Fruit fly (Drosophila melanogaster) whole organism, embryonic: ENCODE results near the gene Cp7Fa.
A peak's percentile ranks its signal among the peaks of the same experiment; 100 is the strongest.

ENCODE experiments used
- Bteb2 ChIP-seq: fragments of 200-800 bp; sonication (Bioruptor generic); optimal IDR thresholded peaks from 2 replicates; lab custom pipeline; 2016; ENCODE audit warnings: missing biosample characterization, missing genetic modification characterization
- CG10147 ChIP-seq: fragments of 200-800 bp; sonication (Bioruptor generic); optimal IDR thresholded peaks from 2 replicates; lab custom pipeline; 2019; ENCODE audit warnings: missing biosample characterization, mild to moderate bottlenecking, missing genetic modification characterization, moderate library complexity
- CG1024 ChIP-seq: fragments of 200-800 bp; sonication (Bioruptor generic); IDR thresholded peaks from 2 replicates; pipeline ENCODE4 v1.3.6; 2022; ENCODE audit warnings: missing biosample characterization, missing genetic modification characterization
- CG10462 ChIP-seq: fragments of 200-800 bp; sonication (Bioruptor generic); optimal IDR thresholded peaks from 2 replicates; lab custom pipeline; 2016; ENCODE audit warnings: missing biosample characterization, missing genetic modification characterization
- CG10543 ChIP-seq: fragments of 200-800 bp; sonication (Bioruptor generic); optimal IDR thresholded peaks from 3 replicates; lab custom pipeline; 2017; ENCODE audit warnings: missing biosample characterization, mild to moderate bottlenecking, missing genetic modification characterization, moderate library complexity
- CG11504 ChIP-seq: fragments of 200-800 bp; sonication (Bioruptor generic); optimal IDR thresholded peaks from 3 replicates; lab custom pipeline; 2019; ENCODE audit warnings: missing biosample characterization, mild to moderate bottlenecking, missing genetic modification characterization, moderate library complexity
- CG11696 ChIP-seq: fragments of 200-800 bp; sonication (Bioruptor generic); IDR thresholded peaks from 2 replicates; pipeline ENCODE4 v1.3.6; 2022; ENCODE audit warnings: missing biosample characterization, missing genetic modification characterization
- CG14441 ChIP-seq: fragments of 200-800 bp; sonication (Bioruptor generic); IDR thresholded peaks from 2 replicates; pipeline ENCODE4 v1.3.6; 2022; ENCODE audit warnings: missing biosample characterization, missing genetic modification characterization
- CG15479 ChIP-seq: fragments of 200-800 bp; sonication (Bioruptor generic); optimal IDR thresholded peaks from 3 replicates; lab custom pipeline; 2019; ENCODE audit warnings: missing biosample characterization, mild to moderate bottlenecking, missing genetic modification characterization, moderate library complexity
- CG1602 ChIP-seq: fragments of 200-800 bp; sonication (Bioruptor generic); optimal IDR thresholded peaks from 3 replicates; lab custom pipeline; 2016; ENCODE audit warnings: missing biosample characterization, missing genetic modification characterization
- CG16863 ChIP-seq: fragments of 200-800 bp; sonication (Bioruptor generic); optimal IDR thresholded peaks from 3 replicates; lab custom pipeline; 2016; ENCODE audit warnings: missing biosample characterization, missing genetic modification characterization
- CG31365 ChIP-seq: fragments of 200-800 bp; sonication (Bioruptor generic); optimal IDR thresholded peaks from 2 replicates; lab custom pipeline; 2018; ENCODE audit warnings: missing biosample characterization, mild to moderate bottlenecking, missing genetic modification characterization
- CG31441 ChIP-seq: fragments of 200-800 bp; sonication (Bioruptor generic); IDR thresholded peaks from 2 replicates; pipeline ENCODE4 v1.3.6; 2022; ENCODE audit warnings: missing biosample characterization, missing genetic modification characterization
- CG32532 ChIP-seq: fragments of 200-800 bp; sonication (Bioruptor generic); IDR thresholded peaks from 2 replicates; pipeline ENCODE4 v1.3.6; 2022; ENCODE audit warnings: missing biosample characterization, missing genetic modification characterization
- CG32772 ChIP-seq: fragments of 200-800 bp; sonication (Bioruptor generic); IDR thresholded peaks from 2 replicates; pipeline ENCODE4 v1.3.6; 2022; ENCODE audit warnings: missing biosample characterization, missing genetic modification characterization
- CG3281 ChIP-seq: fragments of 200-800 bp; sonication (Bioruptor generic); optimal IDR thresholded peaks from 3 replicates; lab custom pipeline; 2017; ENCODE audit warnings: missing biosample characterization, mild to moderate bottlenecking, missing genetic modification characterization
- CG3995 ChIP-seq: fragments of 200-800 bp; sonication (Bioruptor generic); optimal IDR thresholded peaks from 3 replicates; lab custom pipeline; 2016; ENCODE audit warnings: missing biosample characterization, missing genetic modification characterization
- CG4617 ChIP-seq: fragments of 200-800 bp; sonication (Bioruptor generic); optimal IDR thresholded peaks from 3 replicates; lab custom pipeline; 2016; ENCODE audit warnings: missing biosample characterization, missing genetic modification characterization, borderline replicate concordance
- CG5245 ChIP-seq: fragments of 200-800 bp; sonication (Bioruptor generic); optimal IDR thresholded peaks from 3 replicates; lab custom pipeline; 2016; ENCODE audit warnings: missing biosample characterization, missing genetic modification characterization
- CG6683 ChIP-seq: fragments of 200-800 bp; sonication (Bioruptor generic); optimal IDR thresholded peaks from 2 replicates; lab custom pipeline; 2017; ENCODE audit warnings: missing biosample characterization, mild to moderate bottlenecking, missing genetic modification characterization, missing genetic modification reagents
- CG6689 ChIP-seq: fragments of 200-800 bp; sonication (Bioruptor generic); IDR thresholded peaks from 2 replicates; pipeline ENCODE4 v1.3.6; 2022; ENCODE audit warnings: missing biosample characterization, missing genetic modification characterization
- CG6813 ChIP-seq: fragments of 200-800 bp; sonication (Bioruptor generic); optimal IDR thresholded peaks from 2 replicates; lab custom pipeline; 2017; ENCODE audit warnings: missing biosample characterization, missing genetic modification characterization, mild to moderate bottlenecking, moderate library complexity, missing genetic modification reagents
- CG6854 ChIP-seq: fragments of 200-800 bp; sonication (Bioruptor generic); optimal IDR thresholded peaks from 3 replicates; lab custom pipeline; 2017; ENCODE audit warnings: missing biosample characterization, mild to moderate bottlenecking, missing genetic modification characterization
- CG7987 ChIP-seq: fragments of 200-800 bp; sonication (Bioruptor generic); optimal IDR thresholded peaks from 2 replicates; lab custom pipeline; 2018; ENCODE audit warnings: missing biosample characterization, mild to moderate bottlenecking, missing genetic modification characterization, moderate library complexity
- CG8478 ChIP-seq: fragments of >200 bp; optimal IDR thresholded peaks from 2 replicates; lab custom pipeline; 2018
- CG9215 ChIP-seq: fragments of 200-800 bp; sonication (Bioruptor generic); IDR thresholded peaks from 2 replicates; pipeline ENCODE4 v1.3.6; 2022; ENCODE audit warnings: missing biosample characterization, missing genetic modification characterization
- CoRest ChIP-seq: fragments of 200-800 bp; sonication (Bioruptor generic); optimal IDR thresholded peaks from 3 replicates; lab custom pipeline; 2018; ENCODE audit warnings: missing biosample characterization, mild to moderate bottlenecking, missing genetic modification characterization, moderate library complexity
- Dll ChIP-seq: fragments of 200-800 bp; sonication (Bioruptor generic); IDR thresholded peaks from 4 replicates; pipeline ENCODE4 v1.3.6; 2022; ENCODE audit warnings: missing biosample characterization, missing genetic modification characterization; ENCODE audit not compliant: partially characterized antibody
- Ets97D ChIP-seq: fragments of 200-800 bp; sonication (Bioruptor generic); optimal IDR thresholded peaks from 3 replicates; lab custom pipeline; 2016; ENCODE audit warnings: missing biosample characterization, missing genetic modification characterization
- Gsc ChIP-seq: fragments of 200-800 bp; sonication (Bioruptor generic); IDR thresholded peaks from 2 replicates; pipeline ENCODE4 v1.3.6; 2022; ENCODE audit warnings: missing biosample characterization, missing genetic modification characterization
- H2.0 ChIP-seq: fragments of 200-800 bp; sonication (Bioruptor generic); IDR thresholded peaks from 2 replicates; pipeline ENCODE4 v1.3.6; 2022; ENCODE audit warnings: missing biosample characterization, missing genetic modification characterization
- HLH3B ChIP-seq: fragments of 200-800 bp; sonication (Bioruptor generic); IDR thresholded peaks from 2 replicates; pipeline ENCODE4 v1.3.6; 2022; ENCODE audit warnings: missing biosample characterization, missing genetic modification characterization
- Kr ChIP-seq: fragments of 200-800 bp; sonication (Bioruptor generic); optimal IDR thresholded peaks from 2 replicates; lab custom pipeline; 2017; ENCODE audit warnings: missing biosample characterization, mild to moderate bottlenecking, missing genetic modification characterization
- NK7.1 ChIP-seq: fragments of 200-800 bp; sonication (Bioruptor generic); optimal IDR thresholded peaks from 3 replicates; lab custom pipeline; 2016; ENCODE audit warnings: missing biosample characterization, missing genetic modification characterization
- Six4 ChIP-seq: fragments of 200-800 bp; sonication (Bioruptor generic); optimal IDR thresholded peaks from 2 replicates; lab custom pipeline; 2016; ENCODE audit warnings: missing biosample characterization, missing genetic modification characterization
- bowl ChIP-seq: fragments of 200-800 bp; sonication (Bioruptor generic); IDR thresholded peaks from 2 replicates; pipeline ENCODE4 v1.3.6; 2022; ENCODE audit warnings: missing biosample characterization, missing genetic modification characterization
- caup ChIP-seq: fragments of 200-800 bp; sonication (Bioruptor generic); optimal IDR thresholded peaks from 3 replicates; lab custom pipeline; 2017; ENCODE audit warnings: missing biosample characterization, mild to moderate bottlenecking, missing genetic modification characterization, moderate library complexity; ENCODE audit not compliant: severe bottlenecking
- cwo ChIP-seq: fragments of 200-800 bp; sonication (Bioruptor generic); optimal IDR thresholded peaks from 3 replicates; lab custom pipeline; 2017; ENCODE audit warnings: missing biosample characterization, missing genetic modification characterization, mild to moderate bottlenecking, moderate library complexity, missing genetic modification reagents
- disco-r ChIP-seq: fragments of 200-800 bp; sonication (Bioruptor generic); optimal IDR thresholded peaks from 2 replicates; lab custom pipeline; 2016; ENCODE audit warnings: missing biosample characterization, missing genetic modification characterization
- dmrt99B ChIP-seq: fragments of 200-800 bp; sonication (Bioruptor generic); optimal IDR thresholded peaks from 2 replicates; lab custom pipeline; 2018; ENCODE audit warnings: missing biosample characterization, mild to moderate bottlenecking, missing genetic modification characterization, moderate library complexity
- emc ChIP-seq: fragments of 200-800 bp; sonication (Bioruptor generic); optimal IDR thresholded peaks from 2 replicates; lab custom pipeline; 2016; ENCODE audit warnings: missing biosample characterization, missing genetic modification characterization
- fru ChIP-seq: fragments of >200 bp; optimal IDR thresholded peaks from 2 replicates; lab custom pipeline; 2017
- gfzf ChIP-seq: fragments of 200-800 bp; sonication (Bioruptor generic); optimal IDR thresholded peaks from 2 replicates; lab custom pipeline; 2016; ENCODE audit warnings: missing biosample characterization, mild to moderate bottlenecking, missing genetic modification characterization, moderate library complexity
- luna ChIP-seq: fragments of 200-800 bp; sonication (Bioruptor generic); optimal IDR thresholded peaks from 2 replicates; lab custom pipeline; 2016; ENCODE audit warnings: missing biosample characterization, missing genetic modification characterization
- run ChIP-seq: fragments of 200-800 bp; sonication (Bioruptor generic); optimal IDR thresholded peaks from 3 replicates; lab custom pipeline; 2018; ENCODE audit warnings: missing biosample characterization, mild to moderate bottlenecking, missing genetic modification characterization
- salm ChIP-seq: fragments of 200-800 bp; sonication (Bioruptor generic); optimal IDR thresholded peaks from 2 replicates; lab custom pipeline; 2018; ENCODE audit warnings: missing biosample characterization, mild to moderate bottlenecking, missing genetic modification characterization
- so ChIP-seq: fragments of 200-800 bp; sonication (Bioruptor generic); IDR thresholded peaks from 3 replicates; pipeline ENCODE4 v1.3.6; 2022; ENCODE audit warnings: missing biosample characterization, missing genetic modification characterization
- twi ChIP-seq: fragments of 200-800 bp; optimal IDR thresholded peaks from 2 replicates; lab custom pipeline; 2019; ENCODE audit warnings: missing biosample characterization, mild to moderate bottlenecking, missing genetic modification characterization, moderate library complexity
- wek ChIP-seq: fragments of 200-800 bp; sonication (Bioruptor generic); optimal IDR thresholded peaks from 3 replicates; lab custom pipeline; 2018; ENCODE audit warnings: missing biosample characterization, mild to moderate bottlenecking, missing genetic modification characterization, moderate library complexity
- zen2 ChIP-seq: fragments of 200-800 bp; sonication (Bioruptor generic); IDR thresholded peaks from 3 replicates; pipeline ENCODE4 v1.3.6; 2022; ENCODE audit warnings: missing biosample characterization, missing genetic modification characterization; ENCODE audit not compliant: partially characterized antibody

Gene Cp7Fa

DNA sequence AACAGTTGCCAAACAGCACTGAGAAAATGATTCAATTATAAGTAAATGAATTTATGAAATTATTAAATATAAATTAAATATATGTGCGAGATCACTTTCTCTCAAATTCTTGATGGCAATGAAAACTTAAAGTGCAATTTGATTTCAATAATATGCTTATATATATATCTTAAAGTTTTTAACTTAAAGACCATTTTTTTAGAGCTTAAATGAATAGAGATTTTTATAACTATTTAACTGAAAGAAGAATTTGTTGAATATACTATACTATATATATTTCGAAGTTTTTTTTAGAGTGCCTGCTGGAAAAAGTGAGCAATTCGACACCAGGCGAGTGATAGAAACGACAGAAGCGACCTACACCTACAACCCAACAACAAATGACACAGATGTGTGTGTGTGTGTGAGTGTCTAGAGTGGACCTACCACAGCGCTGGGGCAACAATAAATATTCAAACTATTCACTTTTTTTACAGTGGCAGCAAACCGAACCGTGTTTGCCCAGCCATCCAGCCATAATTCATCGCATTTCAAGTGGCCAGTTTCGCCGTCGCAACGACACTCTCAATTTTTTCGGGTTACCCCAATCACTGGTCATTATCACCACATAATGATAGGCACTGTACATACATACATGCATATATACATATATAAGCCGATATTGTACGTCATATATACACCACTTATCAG lies 25.7 kb upstream of the Cp7Fa start (continued):
- TF ChIP-seq wek (GFP tag; lab: Kevin White, UChicago) (no peak), Gsc (no peak), CG16863 (GFP tag; lab: Kevin White, UChicago) (no peak), CG8478 (no peak), run (tag; lab: Kevin White, UChicago) (no peak), Ets97D (GFP tag; lab: Kevin White, UChicago) (no peak), zen2 (no peak), CG10147 (GFP tag; lab: Kevin White, UChicago) (no peak), CG15479 (no peak), CG11696 (GFP tag; lab: Robert Waterston, UW) (no peak), twi (peak; percentile 56), CG32532 (GFP tag; lab: Robert Waterston, UW) (no peak), caup (GFP tag; lab: Kevin White, UChicago) (no peak), CG10462 (GFP tag; lab: Kevin White, UChicago) (no peak), HLH3B (GFP tag; lab: Robert Waterston, UW) (peak; percentile 46; the same call in 1 of the 2 replicates), CG7987 (GFP tag; lab: Kevin White, UChicago) (no peak), emc (no peak), CG32772 (GFP tag; lab: Robert Waterston, UW) (peak; percentile 40; the same call in 1 of the 2 replicates), CG9215 (GFP tag; lab: Robert Waterston, UW) (no peak), CG5245 (GFP tag; lab: Kevin White, UChicago) (no peak), Six4 (peak; percentile 17), NK7.1 (GFP tag; lab: Kevin White, UChicago) (no peak), Dll (GFP tag; lab: Robert Waterston, UW) (no peak), H2.0 (no peak), luna (GFP tag; lab: Kevin White, UChicago) (no peak), CG4617 (GFP tag; lab: Kevin White, UChicago) (no peak), cwo (GFP tag; lab: Kevin White, UChicago) (peak; percentile 11), CG6689 (peak; percentile 62; the same call in 1 of the 2 replicates), gfzf (GFP tag; lab: Kevin White, UChicago) (no peak), CG10543 (GFP tag; lab: Kevin White, UChicago) (peak; percentile 54), disco-r (GFP tag; lab: Kevin White, UChicago) (no peak), CG31441 (GFP tag; lab: Robert Waterston, UW) (peak; percentile 83), CG11504 (tag; lab: Kevin White, UChicago) (peak; percentile 72), Kr (GFP tag; lab: Kevin White, UChicago) (no peak), CoRest (tag; lab: Kevin White, UChicago) (peak; percentile 77), CG31365 (tag; lab: Kevin White, UChicago) (no peak), CG1024 (GFP tag; lab: Robert Waterston, UW) (no peak), CG3281 (GFP tag; lab: Kevin White, UChicago) (peak; percentile 24), so (GFP tag; lab: Robert Waterston, UW) (0 out of 3 replicates have a peak, but pooled peaks have one; percentile 37), Bteb2 (GFP tag; lab: Kevin White, UChicago) (no peak), CG6854 (GFP tag; lab: Kevin White, UChicago) (no peak), fru (lab: Kevin White, UChicago) (no peak), CG1602 (GFP tag; lab: Kevin White, UChicago) (peak; percentile 34), dmrt99B (peak; percentile 75), salm (tag; lab: Kevin White, UChicago) (no peak), CG3995 (GFP tag; lab: Kevin White, UChicago) (no peak), CG6683 (GFP tag; lab: Kevin White, UChicago) (no peak), CG14441 (GFP tag; lab: Robert Waterston, UW) (no peak), CG6813 (GFP tag; lab: Kevin White, UChicago) (no peak), bowl (no peak)
